Worm (Caenorhabditis elegans): Measurements from ENCODE around the gene nekl-4.

nekl-4 gene

DNA sequence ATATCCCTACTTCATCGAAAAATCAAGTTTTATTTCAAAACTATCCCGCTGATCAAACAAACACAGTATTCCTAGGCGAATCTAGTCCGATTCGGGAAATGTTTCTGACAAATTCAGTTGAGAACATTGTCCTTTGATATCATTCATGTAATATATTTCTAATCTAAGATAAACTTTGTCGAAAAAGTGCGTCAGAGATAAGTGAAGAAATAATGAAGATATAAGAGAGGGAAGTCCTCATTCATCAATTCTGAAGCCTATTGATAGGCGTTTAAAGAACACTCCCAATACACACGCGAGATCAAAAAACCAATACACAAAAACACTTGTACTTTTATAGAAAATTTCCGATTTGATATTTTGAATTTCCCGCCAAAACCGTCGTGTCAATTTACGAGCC, 52.5 kb downstream of the nekl-4 start:
- TF ChIP-seq skn-1 (tag; optimal IDR thresholded peaks at IDR 0.05): no peak
- no peak for TF ChIP-seq snpc-4 (tag; optimal IDR thresholded peaks at IDR 0.05)
- TF ChIP-seq ctbp-1 (GFP tag; IDR thresholded peaks at IDR 0.05): no peak
- TF ChIP-seq nhr-28 (tag; optimal IDR thresholded peaks at IDR 0.05): peak; percentile 5
- peak in 1 of 2 experiments; percentile 10 for TF ChIP-seq mdl-1 (tag; optimal IDR thresholded peaks at IDR 0.05)
- TF ChIP-seq duxl-1 (tag; optimal IDR thresholded peaks at IDR 0.05; ENCODE audit: poor library complexity): no peak

DNA sequence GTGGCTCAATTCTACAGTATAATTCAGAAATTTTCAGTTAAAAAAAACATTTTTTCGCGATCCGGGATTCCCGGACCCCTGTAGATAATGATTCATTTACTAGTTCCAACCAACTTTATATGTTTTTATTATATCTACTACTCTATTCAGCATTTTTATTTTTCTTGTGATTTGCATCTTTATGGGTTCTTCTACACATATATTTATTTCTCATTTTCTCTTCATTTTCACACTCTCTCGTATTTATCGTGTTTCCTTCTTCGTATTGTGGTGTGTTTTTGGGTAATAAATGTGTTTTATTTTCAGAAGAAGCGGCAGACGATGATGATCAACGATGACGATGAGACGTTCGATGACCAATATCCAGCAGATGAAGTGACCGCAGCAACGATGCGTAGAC, 53.2 kb downstream of the nekl-4 start, which contains the start of gene F48E8.2:
TSS of gene F48E8.2 (plus strand) at position 301 of the 400 bp plus-strand sequence.
- TF ChIP-seq nhr-237 (tag; optimal IDR thresholded peaks at IDR 0.05) (no peak), daf-19 (GFP tag; conservative IDR thresholded peaks at IDR 0.05) (no peak), ctbp-1 (GFP tag; IDR thresholded peaks at IDR 0.05) (no peak), T26A8.4 (GFP tag; IDR thresholded peaks at IDR 0.05) (no peak)

Data from whole organism, L4 larva.